Worm (Caenorhabditis elegans) whole organism, young adult: Measurements from ENCODE around the gene nhr-96.

Source experiments
- F33H1.4 ChIP-seq: fragments of 200-800 bp; sonication (Bioruptor generic); IDR thresholded peaks from 2 replicates; pipeline ENCODE4 v1.3.6; 2022; ENCODE audit warnings: missing genetic modification reagents, missing genetic modification characterization, missing compliant biosample characterization
- F49E8.2 ChIP-seq: sonication (generic microtip); optimal IDR thresholded peaks from 3 replicates; lab custom pipeline; 2017; ENCODE audit warnings: missing genetic modification characterization, mild to moderate bottlenecking, missing compliant biosample characterization, antibody characterized with exemption, moderate library complexity; ENCODE audit not compliant: insufficient read depth
- K12H6.12 ChIP-seq: fragments of 200-800 bp; sonication (Bioruptor generic); optimal IDR thresholded peaks from 2 replicates; lab custom pipeline; 2018; ENCODE audit warnings: mild to moderate bottlenecking, missing genetic modification characterization, missing compliant biosample characterization
- ama-1 ChIP-seq, 3 experiments: fragments of 150-350 bp in 1 of 3; sonication (generic microtip) in 2 of 3; optimal IDR thresholded peaks; 2 replicates each; lab custom pipeline; 2014 to 2018; ENCODE audit warnings: missing biosample characterization in 2 of 3, missing genetic modification characterization in 2 of 3, missing genetic modification reagents in 2 of 3
- aptf-2 ChIP-seq: fragments of 200-800 bp; sonication (Bioruptor generic); conservative IDR thresholded peaks from 2 replicates; pipeline ENCODE4 v1.3.6; 2022; ENCODE audit warnings: missing genetic modification reagents, missing genetic modification characterization, missing compliant biosample characterization
- atf-7 ChIP-seq: sonication (generic microtip); optimal IDR thresholded peaks from 2 replicates; lab custom pipeline; 2017; ENCODE audit warnings: mild to moderate bottlenecking, missing genetic modification characterization, missing compliant biosample characterization
- egrh-3 ChIP-seq: fragments of 200-800 bp; sonication (Bioruptor generic); IDR thresholded peaks from 2 replicates; pipeline ENCODE4 v1.3.6; 2022; ENCODE audit warnings: missing genetic modification reagents, missing genetic modification characterization, missing compliant biosample characterization
- nfya-2 ChIP-seq: fragments of 200-800 bp; sonication (Bioruptor generic); IDR thresholded peaks from 2 replicates; pipeline ENCODE4 v1.3.6; 2022; ENCODE audit warnings: missing genetic modification reagents, missing genetic modification characterization, missing compliant biosample characterization
- nhr-120 ChIP-seq: fragments of 200-800 bp; sonication (Bioruptor generic); IDR thresholded peaks from 2 replicates; pipeline ENCODE4 v1.3.6; 2022; ENCODE audit warnings: missing genetic modification characterization, missing compliant biosample characterization
- snpc-1.3 ChIP-seq: sonication (generic microtip); optimal IDR thresholded peaks from 2 replicates; lab custom pipeline; 2017; ENCODE audit warnings: missing genetic modification characterization, mild to moderate bottlenecking, missing compliant biosample characterization, antibody characterized with exemption, moderate library complexity, missing genotype, missing genetic modification reagents; ENCODE audit not compliant: insufficient read depth
- somi-1 ChIP-seq: fragments of 200-800 bp; sonication (Bioruptor generic); optimal IDR thresholded peaks from 2 replicates; lab custom pipeline; 2018; ENCODE audit warnings: mild to moderate bottlenecking, missing genetic modification characterization, missing compliant biosample characterization

- TF ChIP-seq K12H6.12 (tag; lab: Kevin White, UChicago) (no peak), nhr-120 (GFP tag; lab: Robert Waterston, UW) (no peak), ama-1 (optimal IDR thresholded peaks at IDR 0.05; lab: Kevin White, UChicago) (no peak), ama-1 (GFP tag; optimal IDR thresholded peaks at IDR 0.05; lab: Kevin White, UChicago) (no peak), atf-7 (tag; lab: Kevin White, UChicago) (no peak), somi-1 (no peak), snpc-1.3 (tag; lab: Kevin White, UChicago) (no peak), nfya-2 (GFP tag; lab: Robert Waterston, UW) (no peak), F33H1.4 (GFP tag; lab: Robert Waterston, UW) (no peak), F49E8.2 (tag; lab: Kevin White, UChicago) (no peak), egrh-3 (GFP tag; lab: Robert Waterston, UW) (no peak), aptf-2 (GFP tag; lab: Robert Waterston, UW) (no peak)
Observed at ce11 chrV:2199594-2199993, 33.7 kb upstream of the nhr-96 start.
